Fruit fly (Drosophila melanogaster) whole organism, embryonic: ENCODE results near the gene mRpL46.

Experiments used
- Abd-B ChIP-seq: fragments of 200-800 bp; sonication (Bioruptor generic); optimal IDR thresholded peaks from 2 replicates; lab custom pipeline; 2018; ENCODE audit warnings: missing biosample characterization, mild to moderate bottlenecking, missing genetic modification characterization, moderate library complexity
- Atf-2 ChIP-seq: fragments of 200-800 bp; sonication (Bioruptor generic); optimal IDR thresholded peaks from 2 replicates; lab custom pipeline; 2016; ENCODE audit warnings: missing biosample characterization, missing genetic modification characterization
- Atf6 ChIP-seq: fragments of 200-800 bp; sonication (Bioruptor generic); IDR thresholded peaks from 2 replicates; pipeline ENCODE4 v1.3.6; 2022; ENCODE audit warnings: missing biosample characterization, missing genetic modification characterization
- B-H2 ChIP-seq: fragments of 200-800 bp; sonication (Bioruptor generic); optimal IDR thresholded peaks from 2 replicates; lab custom pipeline; 2018; ENCODE audit warnings: missing biosample characterization, mild to moderate bottlenecking, missing genetic modification characterization
- BEAF-32 ChIP-seq: fragments of 200-800 bp; sonication (Bioruptor generic); optimal IDR thresholded peaks from 3 replicates; lab custom pipeline; 2017; ENCODE audit warnings: missing biosample characterization, missing genetic modification characterization, mild to moderate bottlenecking, moderate library complexity, missing genetic modification reagents
- CG10321 ChIP-seq: fragments of 200-800 bp; sonication (Bioruptor generic); IDR thresholded peaks from 2 replicates; pipeline ENCODE4 v1.3.6; 2022; ENCODE audit warnings: missing biosample characterization, missing genetic modification characterization
- CG13123 ChIP-seq: fragments of 200-800 bp; sonication (Bioruptor generic); optimal IDR thresholded peaks from 2 replicates; lab custom pipeline; 2016; ENCODE audit warnings: missing biosample characterization, missing genetic modification characterization
- CG13287 ChIP-seq: fragments of 200-800 bp; sonication (Bioruptor generic); IDR thresholded peaks from 2 replicates; pipeline ENCODE4 v1.3.6; 2022; ENCODE audit warnings: missing biosample characterization, missing genetic modification characterization; ENCODE audit not compliant: partially characterized antibody
- CG18262 ChIP-seq: fragments of 200-800 bp; optimal IDR thresholded peaks from 3 replicates; lab custom pipeline; 2019; ENCODE audit warnings: missing biosample characterization, mild to moderate bottlenecking, missing genetic modification characterization, moderate library complexity
- CG18619 ChIP-seq: fragments of 200-800 bp; sonication (Bioruptor generic); optimal IDR thresholded peaks from 3 replicates; lab custom pipeline; 2017; ENCODE audit warnings: missing biosample characterization, mild to moderate bottlenecking, missing genetic modification characterization
- CG18764 ChIP-seq: fragments of 200-800 bp; sonication (Bioruptor generic); optimal IDR thresholded peaks from 3 replicates; lab custom pipeline; 2016; ENCODE audit warnings: missing biosample characterization, missing genetic modification characterization
- CG30020 ChIP-seq: fragments of 200-800 bp; optimal IDR thresholded peaks from 2 replicates; lab custom pipeline; 2019; ENCODE audit warnings: missing biosample characterization, mild to moderate bottlenecking, missing genetic modification characterization, moderate library complexity
- CG4820 ChIP-seq: fragments of 200-800 bp; sonication (Bioruptor generic); optimal IDR thresholded peaks from 3 replicates; lab custom pipeline; 2016; ENCODE audit warnings: missing biosample characterization, missing genetic modification characterization
- CG6854 ChIP-seq: fragments of 200-800 bp; sonication (Bioruptor generic); optimal IDR thresholded peaks from 3 replicates; lab custom pipeline; 2017; ENCODE audit warnings: missing biosample characterization, mild to moderate bottlenecking, missing genetic modification characterization
- CG8944 ChIP-seq: fragments of 200-800 bp; sonication (Bioruptor generic); optimal IDR thresholded peaks from 3 replicates; lab custom pipeline; 2016; ENCODE audit warnings: missing biosample characterization, missing genetic modification characterization
- Deaf1 ChIP-seq: fragments of 200-800 bp; optimal IDR thresholded peaks from 3 replicates; lab custom pipeline; 2019; ENCODE audit warnings: missing biosample characterization, mild to moderate bottlenecking, missing genetic modification characterization, moderate library complexity
- Eip74EF ChIP-seq, 2 experiments: fragments of 200-800 bp in 1 of 2; fragments of >200 bp in 1 of 2; sonication (Bioruptor generic) in 1 of 2; optimal IDR thresholded peaks; 2 replicates each; lab custom pipeline; 2017 to 2019; ENCODE audit warnings: missing biosample characterization in 2 of 2, missing genetic modification characterization in 2 of 2, mild to moderate bottlenecking in 1 of 2, moderate library complexity in 1 of 2
- Elba2 ChIP-seq: fragments of 200-800 bp; sonication (Bioruptor generic); optimal IDR thresholded peaks from 3 replicates; lab custom pipeline; 2016; ENCODE audit warnings: missing biosample characterization, missing genetic modification characterization
- Fer1 ChIP-seq: fragments of 200-800 bp; sonication (Bioruptor generic); optimal IDR thresholded peaks from 2 replicates; lab custom pipeline; 2017; ENCODE audit warnings: missing biosample characterization, mild to moderate bottlenecking, missing genetic modification characterization
- HLH4C ChIP-seq: fragments of 200-800 bp; sonication (Bioruptor generic); IDR thresholded peaks from 3 replicates; pipeline ENCODE4 v1.3.6; 2022; ENCODE audit warnings: missing biosample characterization, missing genetic modification characterization; ENCODE audit not compliant: partially characterized antibody
- Hr51 ChIP-seq, 2 experiments: fragments of 200-800 bp; sonication (Bioruptor generic); optimal IDR thresholded peaks; 2 replicates in 1 of 2; 3 replicates in 1 of 2; lab custom pipeline; 2016 to 2018; ENCODE audit warnings: missing biosample characterization in 2 of 2, missing genetic modification characterization in 2 of 2, mild to moderate bottlenecking in 1 of 2, moderate library complexity in 1 of 2
- Neu2 ChIP-seq: fragments of 200-800 bp; sonication (Bioruptor generic); optimal IDR thresholded peaks from 3 replicates; lab custom pipeline; 2016; ENCODE audit warnings: missing biosample characterization, missing genetic modification characterization, borderline replicate concordance
- Sin3A ChIP-seq: fragments of >200 bp; optimal IDR thresholded peaks from 2 replicates; lab custom pipeline; 2018
- Sox100B ChIP-seq: fragments of 200-800 bp; sonication (Bioruptor generic); optimal IDR thresholded peaks from 3 replicates; lab custom pipeline; 2018; ENCODE audit warnings: missing biosample characterization, mild to moderate bottlenecking, missing genetic modification characterization
- Spps ChIP-seq: fragments of 200-800 bp; sonication (Bioruptor generic); optimal IDR thresholded peaks from 2 replicates; lab custom pipeline; 2018; ENCODE audit warnings: missing biosample characterization, mild to moderate bottlenecking, missing genetic modification characterization
- ash1 ChIP-seq: fragments of 200-800 bp; sonication (Bioruptor generic); optimal IDR thresholded peaks from 2 replicates; lab custom pipeline; 2018; ENCODE audit warnings: missing biosample characterization, mild to moderate bottlenecking, missing genetic modification characterization
- br ChIP-seq: fragments of >200 bp; optimal IDR thresholded peaks from 2 replicates; lab custom pipeline; 2017
- chn ChIP-seq: fragments of 200-800 bp; sonication (Bioruptor generic); optimal IDR thresholded peaks from 2 replicates; lab custom pipeline; 2016; ENCODE audit warnings: missing biosample characterization, missing genetic modification characterization
- ci ChIP-seq: fragments of 200-800 bp; sonication (Bioruptor generic); IDR thresholded peaks from 3 replicates; pipeline ENCODE4 v1.3.6; 2022; ENCODE audit warnings: missing biosample characterization, missing genetic modification characterization
- dati ChIP-seq: fragments of 200-800 bp; sonication (Bioruptor generic); IDR thresholded peaks from 2 replicates; pipeline ENCODE4 v1.3.6; 2022; ENCODE audit warnings: missing biosample characterization, missing genetic modification characterization
- gem ChIP-seq: fragments of 200-800 bp; sonication (Bioruptor generic); optimal IDR thresholded peaks from 2 replicates; lab custom pipeline; 2019; ENCODE audit warnings: missing biosample characterization, mild to moderate bottlenecking, missing genetic modification characterization, moderate library complexity
- gro ChIP-seq: fragments of 200-800 bp; sonication (Bioruptor generic); optimal IDR thresholded peaks from 2 replicates; lab custom pipeline; 2016; ENCODE audit warnings: missing biosample characterization, missing genetic modification characterization
- gt ChIP-seq: fragments of 200-800 bp; sonication (Bioruptor generic); IDR thresholded peaks from 2 replicates; pipeline ENCODE4 v1.3.6; 2022; ENCODE audit warnings: missing biosample characterization, missing genetic modification characterization
- hb ChIP-seq: fragments of 200-800 bp; sonication (Bioruptor generic); IDR thresholded peaks from 3 replicates; pipeline ENCODE4 v1.3.6; 2022; ENCODE audit warnings: missing biosample characterization, missing genetic modification characterization; ENCODE audit not compliant: partially characterized antibody
- lola ChIP-seq, 3 experiments: fragments of >200 bp in 2 of 3; fragments of 200-800 bp in 1 of 3; sonication (Bioruptor generic) in 1 of 3; optimal IDR thresholded peaks; 2 replicates each; lab custom pipeline; 2017 to 2019; ENCODE audit warnings: missing biosample characterization in 3 of 3, missing genetic modification characterization in 3 of 3, mild to moderate bottlenecking in 1 of 3, moderate library complexity in 1 of 3
- maf-S ChIP-seq: fragments of 200-800 bp; sonication (Bioruptor generic); optimal IDR thresholded peaks from 2 replicates; lab custom pipeline; 2016; ENCODE audit warnings: missing biosample characterization, missing genetic modification characterization
- nerfin-1 ChIP-seq: fragments of 200-800 bp; sonication (Bioruptor generic); optimal IDR thresholded peaks from 3 replicates; lab custom pipeline; 2019; ENCODE audit warnings: missing biosample characterization, mild to moderate bottlenecking, missing genetic modification characterization, moderate library complexity
- oc ChIP-seq: fragments of 200-800 bp; sonication (Bioruptor generic); optimal IDR thresholded peaks from 2 replicates; lab custom pipeline; 2018; ENCODE audit warnings: missing biosample characterization, mild to moderate bottlenecking, missing genetic modification characterization, moderate library complexity
- pita ChIP-seq: fragments of 200-800 bp; sonication (Bioruptor generic); optimal IDR thresholded peaks from 2 replicates; lab custom pipeline; 2017; ENCODE audit warnings: missing biosample characterization, mild to moderate bottlenecking, missing genetic modification characterization
- pros ChIP-seq: fragments of 200-800 bp; sonication (Bioruptor generic); optimal IDR thresholded peaks from 3 replicates; lab custom pipeline; 2019; ENCODE audit warnings: missing biosample characterization, mild to moderate bottlenecking, missing genetic modification characterization, moderate library complexity
- sc ChIP-seq, 3 experiments: fragments of >200 bp in 2 of 3; fragments of 200-800 bp in 1 of 3; sonication (Bioruptor generic) in 1 of 3; optimal IDR thresholded peaks; 2 replicates in 2 of 3; 3 replicates in 1 of 3; lab custom pipeline; 2017; ENCODE audit warnings: mild to moderate bottlenecking in 1 of 3, missing biosample characterization in 1 of 3, missing genetic modification characterization in 1 of 3, missing genetic modification reagents in 1 of 3
- scrt ChIP-seq: fragments of 200-800 bp; sonication (Bioruptor generic); optimal IDR thresholded peaks from 2 replicates; lab custom pipeline; 2018; ENCODE audit warnings: missing biosample characterization, mild to moderate bottlenecking, missing genetic modification characterization, moderate library complexity
- sd ChIP-seq: fragments of 200-800 bp; sonication (Bioruptor generic); optimal IDR thresholded peaks from 3 replicates; lab custom pipeline; 2018; ENCODE audit warnings: missing biosample characterization, mild to moderate bottlenecking, missing genetic modification characterization, moderate library complexity
- shn ChIP-seq: fragments of 200-800 bp; sonication (Bioruptor generic); optimal IDR thresholded peaks from 3 replicates; lab custom pipeline; 2016; ENCODE audit warnings: missing biosample characterization, missing genetic modification characterization
- trem ChIP-seq: fragments of 200-800 bp; optimal IDR thresholded peaks from 3 replicates; lab custom pipeline; 2019; ENCODE audit warnings: missing biosample characterization, mild to moderate bottlenecking, missing genetic modification characterization, moderate library complexity
- ttk ChIP-seq: fragments of 200-800 bp; sonication (Bioruptor generic); IDR thresholded peaks from 2 replicates; pipeline ENCODE4 v2.1.2; 2022; ENCODE audit warnings: missing biosample characterization, missing genetic modification characterization
- unc-4 ChIP-seq: fragments of 200-800 bp; sonication (Bioruptor generic); IDR thresholded peaks from 2 replicates; pipeline ENCODE4 v1.3.6; 2022; ENCODE audit warnings: missing biosample characterization, missing genetic modification characterization; ENCODE audit not compliant: partially characterized antibody
- z ChIP-seq: fragments of 200-800 bp; sonication (Bioruptor generic); IDR thresholded peaks from 3 replicates; pipeline ENCODE4 v1.3.6; 2022; ENCODE audit warnings: missing biosample characterization, missing genetic modification characterization

The mRpL46 gene

dm6 chr3L:1740129-1740975 is 36.9 kb upstream of the mRpL46 start (continued):
- TF ChIP-seq Deaf1: no peak
- no peak for TF ChIP-seq CG30020
- TF ChIP-seq Fer1 (GFP tag; lab: Kevin White, UChicago): no peak
- peak; percentile 87 for TF ChIP-seq sd (tag; lab: Kevin White, UChicago)
- no peak for TF ChIP-seq pita (GFP tag; lab: Kevin White, UChicago)
- TF ChIP-seq Abd-B (GFP tag; lab: Kevin White, UChicago): peak; percentile 73
- no peak for TF ChIP-seq Sin3A
- no peak for TF ChIP-seq dati (GFP tag; lab: Robert Waterston, UW)
- peak; percentile 48 for TF ChIP-seq maf-S (GFP tag; lab: Kevin White, UChicago)
- TF ChIP-seq Spps (tag; lab: Kevin White, UChicago): no peak
- TF ChIP-seq ttk (GFP tag; lab: Robert Waterston, UW): peak; percentile 72
- TF ChIP-seq hb (GFP tag; lab: Robert Waterston, UW): no peak
- TF ChIP-seq gem (tag; lab: Kevin White, UChicago): peak; percentile 76
- TF ChIP-seq CG13123: peak; percentile 22
- no peak for TF ChIP-seq gro (GFP tag; lab: Kevin White, UChicago)
- TF ChIP-seq br (lab: Kevin White, UChicago): no peak
- peak; percentile 51 for TF ChIP-seq shn (GFP tag; lab: Kevin White, UChicago)
- no peak for TF ChIP-seq BEAF-32 (GFP tag; lab: Kevin White, UChicago)
- TF ChIP-seq CG18262 (tag; lab: Kevin White, UChicago): peak; percentile 42
- TF ChIP-seq Atf6 (GFP tag; lab: Robert Waterston, UW): peak; percentile 78
- no peak for TF ChIP-seq CG18764
- no peak for TF ChIP-seq scrt (GFP tag; lab: Kevin White, UChicago)
- no peak for TF ChIP-seq trem (tag; lab: Kevin White, UChicago)
- no peak for TF ChIP-seq pros
- no peak for TF ChIP-seq CG13287 (GFP tag; lab: Robert Waterston, UW)
- peak; percentile 22 for TF ChIP-seq nerfin-1 (tag; lab: Kevin White, UChicago)
- TF ChIP-seq CG18619 (GFP tag; lab: Kevin White, UChicago): peak; percentile 63
- no peak for TF ChIP-seq CG4820 (GFP tag; lab: Kevin White, UChicago)
- TF ChIP-seq oc: peak; percentile 35
- no peak for TF ChIP-seq CG6854 (GFP tag; lab: Kevin White, UChicago)
- TF ChIP-seq Hr51 (GFP tag; optimal IDR thresholded peaks at IDR 0.05; lab: Kevin White, UChicago): peak; percentile 34 to 83
- peak; percentile 53 for TF ChIP-seq CG8944 (GFP tag; lab: Kevin White, UChicago)
- TF ChIP-seq z: no peak
- peak; percentile 55 for TF ChIP-seq chn (GFP tag; lab: Kevin White, UChicago)
- TF ChIP-seq Atf-2 (GFP tag; lab: Kevin White, UChicago): peak; percentile 40
- no peak for TF ChIP-seq Elba2 (GFP tag; lab: Kevin White, UChicago)
- TF ChIP-seq Neu2 (GFP tag; lab: Kevin White, UChicago): no peak
- TF ChIP-seq HLH4C (GFP tag; lab: Robert Waterston, UW): no peak
- TF ChIP-seq unc-4 (GFP tag; lab: Robert Waterston, UW): no peak
- no peak for TF ChIP-seq gt (GFP tag; lab: Robert Waterston, UW)
- TF ChIP-seq Eip74EF (GFP tag; optimal IDR thresholded peaks at IDR 0.05; lab: Kevin White, UChicago): peak in 1 of 2 experiments; percentile 70
- no peak for TF ChIP-seq B-H2 (GFP tag; lab: Kevin White, UChicago)
- peak; percentile 88 for TF ChIP-seq ci (GFP tag; lab: Robert Waterston, UW)
- TF ChIP-seq Sox100B: no peak
- peak; percentile 34; the same call in 1 of the 2 replicates for TF ChIP-seq CG10321 (GFP tag; lab: Robert Waterston, UW)
- no peak for TF ChIP-seq ash1 (GFP tag; lab: Kevin White, UChicago)
- TF ChIP-seq lola (GFP tag; optimal IDR thresholded peaks at IDR 0.05; lab: Kevin White, UChicago): no peak
- TF ChIP-seq sc (optimal IDR thresholded peaks at IDR 0.05; lab: Kevin White, UChicago): no peak
- TF ChIP-seq sc (GFP tag; optimal IDR thresholded peaks at IDR 0.05; lab: Kevin White, UChicago): no peak
